Fruit fly (Drosophila melanogaster) whole organism, embryonic: ENCODE results near the gene CG4456.

Experiments used
- Asciz ChIP-seq: fragments of 200-800 bp; sonication (Bioruptor generic); optimal IDR thresholded peaks from 2 replicates; lab custom pipeline; 2017; ENCODE audit warnings: missing biosample characterization, mild to moderate bottlenecking, missing genetic modification characterization, missing genetic modification reagents
- BEAF-32 ChIP-seq: fragments of 200-800 bp; sonication (Bioruptor generic); optimal IDR thresholded peaks from 3 replicates; lab custom pipeline; 2017; ENCODE audit warnings: missing biosample characterization, missing genetic modification characterization, mild to moderate bottlenecking, moderate library complexity, missing genetic modification reagents
- Bgb ChIP-seq: fragments of 200-800 bp; sonication (Bioruptor generic); IDR thresholded peaks from 2 replicates; pipeline ENCODE4 v1.3.6; 2022; ENCODE audit warnings: missing biosample characterization, missing genetic modification characterization; ENCODE audit not compliant: partially characterized antibody
- CG12155 ChIP-seq: fragments of 200-800 bp; sonication (Bioruptor generic); optimal IDR thresholded peaks from 3 replicates; lab custom pipeline; 2016; ENCODE audit warnings: missing biosample characterization, missing genetic modification characterization
- CG13296 ChIP-seq: fragments of 200-800 bp; sonication (Bioruptor generic); optimal IDR thresholded peaks from 3 replicates; lab custom pipeline; 2018; ENCODE audit warnings: missing biosample characterization, mild to moderate bottlenecking, missing genetic modification characterization
- CG15696 ChIP-seq: fragments of 200-800 bp; sonication (Bioruptor generic); optimal IDR thresholded peaks from 2 replicates; lab custom pipeline; 2019; ENCODE audit warnings: missing biosample characterization, mild to moderate bottlenecking, missing genetic modification characterization, moderate library complexity
- CG1602 ChIP-seq: fragments of 200-800 bp; sonication (Bioruptor generic); optimal IDR thresholded peaks from 3 replicates; lab custom pipeline; 2016; ENCODE audit warnings: missing biosample characterization, missing genetic modification characterization
- CG17361 ChIP-seq: fragments of 200-800 bp; sonication (Bioruptor generic); IDR thresholded peaks from 3 replicates; pipeline ENCODE4 v1.3.6; 2022; ENCODE audit warnings: missing biosample characterization, missing genetic modification characterization
- CG2129 ChIP-seq: fragments of 200-800 bp; sonication (Bioruptor generic); IDR thresholded peaks from 2 replicates; pipeline ENCODE4 v1.3.6; 2022; ENCODE audit warnings: missing biosample characterization, missing genetic modification characterization; ENCODE audit not compliant: partially characterized antibody
- CG30403 ChIP-seq: fragments of 200-800 bp; sonication (Bioruptor generic); optimal IDR thresholded peaks from 3 replicates; lab custom pipeline; 2016; ENCODE audit warnings: missing biosample characterization, missing genetic modification characterization
- CG31441 ChIP-seq: fragments of 200-800 bp; sonication (Bioruptor generic); IDR thresholded peaks from 2 replicates; pipeline ENCODE4 v1.3.6; 2022; ENCODE audit warnings: missing biosample characterization, missing genetic modification characterization
- CG32532 ChIP-seq: fragments of 200-800 bp; sonication (Bioruptor generic); IDR thresholded peaks from 2 replicates; pipeline ENCODE4 v1.3.6; 2022; ENCODE audit warnings: missing biosample characterization, missing genetic modification characterization
- CG33213 ChIP-seq: fragments of 200-800 bp; sonication (Bioruptor generic); optimal IDR thresholded peaks from 3 replicates; lab custom pipeline; 2016; ENCODE audit warnings: missing biosample characterization, missing genetic modification characterization
- CG4404 ChIP-seq: fragments of 200-800 bp; sonication (Bioruptor generic); IDR thresholded peaks from 2 replicates; pipeline ENCODE4 v1.3.6; 2022; ENCODE audit warnings: missing biosample characterization, missing genetic modification characterization
- CG4707 ChIP-seq: fragments of 200-800 bp; sonication (Bioruptor generic); optimal IDR thresholded peaks from 2 replicates; lab custom pipeline; 2018; ENCODE audit warnings: missing biosample characterization, mild to moderate bottlenecking, missing genetic modification characterization, moderate library complexity
- CG7839 ChIP-seq: fragments of 200-800 bp; sonication (Bioruptor generic); optimal IDR thresholded peaks from 3 replicates; lab custom pipeline; 2018; ENCODE audit warnings: missing biosample characterization, mild to moderate bottlenecking, missing genetic modification characterization, moderate library complexity
- CG7987 ChIP-seq: fragments of 200-800 bp; sonication (Bioruptor generic); optimal IDR thresholded peaks from 2 replicates; lab custom pipeline; 2018; ENCODE audit warnings: missing biosample characterization, mild to moderate bottlenecking, missing genetic modification characterization, moderate library complexity
- CG8290 ChIP-seq, 3 experiments: fragments of 200-800 bp; sonication (Bioruptor generic); optimal IDR thresholded peaks; 2 replicates each; lab custom pipeline; 2016 to 2019; ENCODE audit warnings: missing biosample characterization in 3 of 3, missing genetic modification characterization in 3 of 3, mild to moderate bottlenecking in 2 of 3, moderate library complexity in 1 of 3
- CG8388 ChIP-seq: fragments of 200-800 bp; sonication (Bioruptor generic); optimal IDR thresholded peaks from 2 replicates; lab custom pipeline; 2019; ENCODE audit warnings: missing biosample characterization, mild to moderate bottlenecking, missing genetic modification characterization, moderate library complexity
- CG9797 ChIP-seq: fragments of 200-800 bp; sonication (Bioruptor generic); optimal IDR thresholded peaks from 3 replicates; lab custom pipeline; 2018; ENCODE audit warnings: missing biosample characterization, mild to moderate bottlenecking, missing genetic modification characterization
- Dfd ChIP-seq, 2 experiments: fragments of >200 bp; optimal IDR thresholded peaks; 2 replicates each; lab custom pipeline; 2017; ENCODE audit warnings: missing biosample characterization in 2 of 2, missing genetic modification characterization in 2 of 2
- Dp ChIP-seq: fragments of 200-800 bp; sonication (Bioruptor generic); optimal IDR thresholded peaks from 2 replicates; lab custom pipeline; 2018; ENCODE audit warnings: missing biosample characterization, mild to moderate bottlenecking, missing genetic modification characterization, moderate library complexity
- Ets97D ChIP-seq: fragments of 200-800 bp; sonication (Bioruptor generic); optimal IDR thresholded peaks from 3 replicates; lab custom pipeline; 2016; ENCODE audit warnings: missing biosample characterization, missing genetic modification characterization
- Hmx ChIP-seq: fragments of 200-800 bp; sonication (Bioruptor generic); optimal IDR thresholded peaks from 2 replicates; lab custom pipeline; 2016; ENCODE audit warnings: missing biosample characterization, missing genetic modification characterization
- Max ChIP-seq: fragments of 200-800 bp; sonication (Bioruptor generic); optimal IDR thresholded peaks from 2 replicates; lab custom pipeline; 2016; ENCODE audit warnings: missing biosample characterization, mild to moderate bottlenecking, missing genetic modification characterization
- Med ChIP-seq: fragments of 200-800 bp; sonication (Bioruptor generic); peaks from one replicate; lab custom pipeline; 2016; ENCODE audit warnings: missing biosample characterization, missing genetic modification characterization, mild to moderate bottlenecking, inconsistent platforms, moderate library complexity
- PHDP ChIP-seq: fragments of 200-800 bp; sonication (Bioruptor generic); optimal IDR thresholded peaks from 3 replicates; lab custom pipeline; 2018; ENCODE audit warnings: missing biosample characterization, mild to moderate bottlenecking, missing genetic modification characterization, moderate library complexity
- al ChIP-seq: fragments of 200-800 bp; sonication (Bioruptor generic); IDR thresholded peaks from 2 replicates; pipeline ENCODE4 v1.3.6; 2022; ENCODE audit warnings: missing biosample characterization, missing genetic modification characterization
- ato ChIP-seq: fragments of 200-800 bp; sonication (Bioruptor generic); IDR thresholded peaks from 2 replicates; pipeline ENCODE4 v1.3.6; 2022; ENCODE audit warnings: missing biosample characterization, missing genetic modification characterization; ENCODE audit not compliant: partially characterized antibody
- az2 ChIP-seq: fragments of 200-800 bp; sonication (Bioruptor generic); optimal IDR thresholded peaks from 3 replicates; lab custom pipeline; 2016; ENCODE audit warnings: missing biosample characterization, missing genetic modification characterization
- bab2 ChIP-seq: fragments of 200-800 bp; sonication (Bioruptor generic); optimal IDR thresholded peaks from 2 replicates; lab custom pipeline; 2016; ENCODE audit warnings: missing biosample characterization, missing genetic modification characterization
- br ChIP-seq: fragments of >200 bp; optimal IDR thresholded peaks from 2 replicates; lab custom pipeline; 2017
- caup ChIP-seq: fragments of 200-800 bp; sonication (Bioruptor generic); optimal IDR thresholded peaks from 3 replicates; lab custom pipeline; 2017; ENCODE audit warnings: missing biosample characterization, mild to moderate bottlenecking, missing genetic modification characterization, moderate library complexity; ENCODE audit not compliant: severe bottlenecking
- chif ChIP-seq, 2 experiments: fragments of 200-800 bp; sonication (Bioruptor generic); optimal IDR thresholded peaks; 3 replicates each; lab custom pipeline; 2016; ENCODE audit warnings: missing biosample characterization in 2 of 2, missing genetic modification characterization in 2 of 2
- esg ChIP-seq: fragments of 200-800 bp; sonication (Bioruptor generic); conservative IDR thresholded peaks from 2 replicates; pipeline ENCODE4 v1.3.6; 2022; ENCODE audit warnings: missing biosample characterization, missing genetic modification characterization
- fd3F ChIP-seq: fragments of 200-800 bp; sonication (Bioruptor generic); optimal IDR thresholded peaks from 2 replicates; lab custom pipeline; 2018; ENCODE audit warnings: missing biosample characterization, mild to moderate bottlenecking, missing genetic modification characterization, moderate library complexity
- ken ChIP-seq: fragments of 200-800 bp; sonication (Bioruptor generic); IDR thresholded peaks from 3 replicates; pipeline ENCODE4 v1.3.6; 2022; ENCODE audit warnings: missing biosample characterization, missing genetic modification characterization
- knrl ChIP-seq: fragments of 200-800 bp; sonication (Bioruptor generic); IDR thresholded peaks from 3 replicates; pipeline ENCODE4 v1.3.6; 2022; ENCODE audit warnings: missing biosample characterization, missing genetic modification characterization; ENCODE audit not compliant: partially characterized antibody
- mam ChIP-seq: fragments of 200-800 bp; sonication (Bioruptor generic); optimal IDR thresholded peaks from 3 replicates; lab custom pipeline; 2016; ENCODE audit warnings: missing biosample characterization, missing genetic modification characterization
- pita ChIP-seq: fragments of 200-800 bp; sonication (Bioruptor generic); optimal IDR thresholded peaks from 2 replicates; lab custom pipeline; 2017; ENCODE audit warnings: missing biosample characterization, mild to moderate bottlenecking, missing genetic modification characterization
- repo ChIP-seq: fragments of 200-800 bp; sonication (Bioruptor generic); optimal IDR thresholded peaks from 2 replicates; lab custom pipeline; 2016; ENCODE audit warnings: missing biosample characterization, missing genetic modification characterization
- row ChIP-seq: fragments of 200-800 bp; sonication (Bioruptor generic); IDR thresholded peaks from 3 replicates; pipeline ENCODE4 v1.3.6; 2022; ENCODE audit warnings: missing biosample characterization, missing genetic modification characterization
- sna ChIP-seq: fragments of 200-800 bp; sonication (Bioruptor generic); IDR thresholded peaks from 2 replicates; pipeline ENCODE4 v1.3.6; 2022; ENCODE audit warnings: missing biosample characterization, missing genetic modification characterization; ENCODE audit not compliant: partially characterized antibody
- tgo ChIP-seq: fragments of 200-800 bp; sonication (Bioruptor generic); IDR thresholded peaks from 3 replicates; pipeline ENCODE4 v1.3.6; 2022; ENCODE audit warnings: missing biosample characterization, missing genetic modification characterization
- tin ChIP-seq: fragments of 200-800 bp; sonication (Bioruptor generic); optimal IDR thresholded peaks from 3 replicates; lab custom pipeline; 2016; ENCODE audit warnings: missing biosample characterization, missing genetic modification characterization
- twi ChIP-seq: fragments of 200-800 bp; optimal IDR thresholded peaks from 2 replicates; lab custom pipeline; 2019; ENCODE audit warnings: missing biosample characterization, mild to moderate bottlenecking, missing genetic modification characterization, moderate library complexity
- tx ChIP-seq: fragments of 200-800 bp; sonication (Bioruptor generic); optimal IDR thresholded peaks from 2 replicates; lab custom pipeline; 2016; ENCODE audit warnings: missing biosample characterization, missing genetic modification characterization
- vnd ChIP-seq: fragments of 200-800 bp; sonication (Bioruptor generic); IDR thresholded peaks from 3 replicates; pipeline ENCODE4 v1.3.6; 2022; ENCODE audit warnings: missing biosample characterization, missing genetic modification characterization; ENCODE audit not compliant: partially characterized antibody
- vvl ChIP-seq: fragments of 200-800 bp; sonication (Bioruptor generic); IDR thresholded peaks from 2 replicates; pipeline ENCODE4 v1.3.6; 2022; ENCODE audit warnings: missing biosample characterization, missing genetic modification characterization

The CG4456 gene

DNA sequence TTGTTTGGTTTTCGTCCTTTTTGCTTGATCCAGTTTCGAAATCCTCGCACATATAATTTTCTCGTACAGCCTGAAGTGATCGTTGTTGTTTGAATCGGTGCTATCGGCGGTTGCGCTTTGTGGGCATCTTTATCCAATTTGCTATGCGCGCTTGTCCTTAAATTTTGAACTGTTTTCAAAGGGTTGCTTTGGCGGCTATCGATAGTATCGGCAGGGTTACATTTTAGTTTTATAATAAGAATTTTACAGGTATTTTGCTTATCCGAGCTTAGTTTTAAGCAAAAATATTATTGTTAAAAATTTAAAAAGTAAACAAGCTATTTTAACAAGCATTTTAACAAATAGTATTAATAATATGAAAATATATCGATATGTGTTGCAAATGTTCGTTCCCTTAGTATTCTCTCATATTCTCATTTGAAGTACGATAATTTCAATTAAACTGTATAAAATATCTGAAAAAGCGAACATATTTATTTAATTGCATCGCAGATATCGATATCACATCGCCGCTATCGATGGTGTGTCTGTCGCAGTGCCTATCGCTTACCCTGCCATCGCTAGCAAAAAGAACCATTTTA lies 5.6 kb upstream of the CG4456 start, which contains the start of the genes Klp67A and CG4452 (continued):
- TF ChIP-seq Hmx (GFP tag; lab: Kevin White, UChicago): no peak
- peak; percentile 21; the same call in 1 of the 3 replicates for TF ChIP-seq tgo (GFP tag; lab: Robert Waterston, UW)
- peak; percentile 20 for TF ChIP-seq bab2 (GFP tag; lab: Kevin White, UChicago)
- peak; percentile 52 for TF ChIP-seq twi
- 0 out of 2 replicates have a peak, but pooled peaks have one; percentile 12 for TF ChIP-seq esg (GFP tag; lab: Robert Waterston, UW)
- TF ChIP-seq CG1602: peak; percentile 34
- TF ChIP-seq Dp: peak; percentile 72
- TF ChIP-seq CG33213: no peak
- peak; percentile 37 for TF ChIP-seq CG15696 (tag; lab: Kevin White, UChicago)
- peak; percentile 53 for TF ChIP-seq CG12155 (GFP tag; lab: Kevin White, UChicago)
- TF ChIP-seq caup (GFP tag; lab: Kevin White, UChicago): no peak
- TF ChIP-seq Dfd (GFP tag; optimal IDR thresholded peaks at IDR 0.05; lab: Kevin White, UChicago): no peak
- peak; percentile 55 for TF ChIP-seq tin
- peak; percentile 93 for TF ChIP-seq vnd (GFP tag; lab: Robert Waterston, UW)
- TF ChIP-seq CG2129: peak; percentile 95
- 0 out of 2 replicates have a peak, but pooled peaks have one; percentile 34 for TF ChIP-seq al (GFP tag; lab: Robert Waterston, UW)
- TF ChIP-seq Ets97D (GFP tag; lab: Kevin White, UChicago): peak; percentile 67
- TF ChIP-seq PHDP: peak; percentile 47
- TF ChIP-seq CG30403 (GFP tag; lab: Kevin White, UChicago): peak; percentile 69
- peak; percentile 93 for TF ChIP-seq knrl (GFP tag; lab: Robert Waterston, UW)
- TF ChIP-seq CG31441 (GFP tag; lab: Robert Waterston, UW): no peak; the same call in 1 of the 2 replicates
- TF ChIP-seq tx (GFP tag; lab: Kevin White, UChicago): no peak
- peak; percentile 43 for TF ChIP-seq CG8290 (GFP tag; optimal IDR thresholded peaks at IDR 0.05; lab: Kevin White, UChicago)
- TF ChIP-seq CG8290 (tag; optimal IDR thresholded peaks at IDR 0.05; lab: Kevin White, UChicago): peak in 1 of 2 experiments; percentile 63
- TF ChIP-seq Bgb (GFP tag; lab: Robert Waterston, UW): peak; percentile 88
- TF ChIP-seq BEAF-32 (GFP tag; lab: Kevin White, UChicago): peak; percentile 98
- peak; percentile 17 for TF ChIP-seq CG13296 (GFP tag; lab: Kevin White, UChicago)
- TF ChIP-seq CG32532 (GFP tag; lab: Robert Waterston, UW): peak; percentile 45; the same call in 1 of the 2 replicates
- peak; percentile 46 for TF ChIP-seq CG7839 (tag; lab: Kevin White, UChicago)
- TF ChIP-seq pita: no peak
- TF ChIP-seq ken (GFP tag; lab: Robert Waterston, UW): 0 out of 3 replicates have a peak, but pooled peaks have one; percentile 5
- TF ChIP-seq ato (GFP tag; lab: Robert Waterston, UW): peak; percentile 75
- no peak for TF ChIP-seq Asciz (GFP tag; lab: Kevin White, UChicago)
- TF ChIP-seq CG7987: no peak
- no peak for TF ChIP-seq repo (GFP tag; lab: Kevin White, UChicago)
- TF ChIP-seq chif (GFP tag; optimal IDR thresholded peaks at IDR 0.05; lab: Kevin White, UChicago): peak in 1 of 2 experiments; percentile 15
- TF ChIP-seq CG4404: peak; percentile 30; the same call in 1 of the 2 replicates
- TF ChIP-seq Max: peak; percentile 32
- TF ChIP-seq mam (GFP tag; lab: Kevin White, UChicago): peak; percentile 22
- TF ChIP-seq CG9797: peak; percentile 51
- TF ChIP-seq CG17361 (GFP tag; lab: Robert Waterston, UW): peak; percentile 78; the same call in 2 of the 3 replicates
- no peak for TF ChIP-seq CG4707
- TF ChIP-seq vvl (GFP tag; lab: Robert Waterston, UW): no peak
- peak; percentile 72 for TF ChIP-seq row (GFP tag; lab: Robert Waterston, UW)
- peak; percentile 87 for TF ChIP-seq Med (GFP tag; lab: Kevin White, UChicago)
- peak; percentile 11 for TF ChIP-seq fd3F (GFP tag; lab: Kevin White, UChicago)
- TF ChIP-seq sna (GFP tag; lab: Robert Waterston, UW): peak; percentile 91
- peak; percentile 28 for TF ChIP-seq CG8388 (GFP tag; lab: Kevin White, UChicago)
- no peak for TF ChIP-seq br (lab: Kevin White, UChicago)
- peak; percentile 38 for TF ChIP-seq az2 (GFP tag; lab: Kevin White, UChicago)
